Fruit fly (Drosophila melanogaster) whole organism, embryonic: ENCODE measurements around the gene CG46427.

Source experiments
- CG10267 ChIP-seq: fragments of 200-800 bp; sonication (Bioruptor generic); optimal IDR thresholded peaks from 2 replicates; lab custom pipeline; 2018; ENCODE audit warnings: missing biosample characterization, mild to moderate bottlenecking, missing genetic modification characterization, moderate library complexity
- CG10654 ChIP-seq: fragments of 200-800 bp; sonication (Bioruptor generic); optimal IDR thresholded peaks from 2 replicates; lab custom pipeline; 2016; ENCODE audit warnings: missing biosample characterization, missing genetic modification characterization
- CG12155 ChIP-seq: fragments of 200-800 bp; sonication (Bioruptor generic); optimal IDR thresholded peaks from 3 replicates; lab custom pipeline; 2016; ENCODE audit warnings: missing biosample characterization, missing genetic modification characterization
- CG12391 ChIP-seq: fragments of 200-800 bp; sonication (Bioruptor generic); optimal IDR thresholded peaks from 3 replicates; lab custom pipeline; 2018; ENCODE audit warnings: missing biosample characterization, mild to moderate bottlenecking, missing genetic modification characterization, moderate library complexity
- CG12659 ChIP-seq: fragments of 200-800 bp; sonication (Bioruptor generic); optimal IDR thresholded peaks from 3 replicates; lab custom pipeline; 2017; ENCODE audit warnings: mild to moderate bottlenecking, missing biosample characterization, missing genetic modification reagents, missing genetic modification characterization
- CG13296 ChIP-seq: fragments of 200-800 bp; sonication (Bioruptor generic); optimal IDR thresholded peaks from 3 replicates; lab custom pipeline; 2018; ENCODE audit warnings: missing biosample characterization, mild to moderate bottlenecking, missing genetic modification characterization
- CG13775 ChIP-seq: fragments of 200-800 bp; sonication (Bioruptor generic); optimal IDR thresholded peaks from 3 replicates; lab custom pipeline; 2017; ENCODE audit warnings: missing biosample characterization, mild to moderate bottlenecking, missing genetic modification characterization
- CG14667 ChIP-seq: fragments of 200-800 bp; sonication (Bioruptor generic); IDR thresholded peaks from 2 replicates; pipeline ENCODE4 v1.3.6; 2022; ENCODE audit warnings: missing biosample characterization, missing genetic modification characterization
- CG15514 ChIP-seq: fragments of 200-800 bp; sonication (Bioruptor generic); optimal IDR thresholded peaks from 3 replicates; lab custom pipeline; 2017; ENCODE audit warnings: missing biosample characterization, missing genetic modification characterization, mild to moderate bottlenecking, moderate library complexity, missing genetic modification reagents
- CG15696 ChIP-seq: fragments of 200-800 bp; sonication (Bioruptor generic); optimal IDR thresholded peaks from 2 replicates; lab custom pipeline; 2019; ENCODE audit warnings: missing biosample characterization, mild to moderate bottlenecking, missing genetic modification characterization, moderate library complexity
- CG1603 ChIP-seq: fragments of 200-800 bp; sonication (Bioruptor generic); optimal IDR thresholded peaks from 2 replicates; lab custom pipeline; 2019; ENCODE audit warnings: missing biosample characterization, mild to moderate bottlenecking, missing genetic modification characterization, moderate library complexity
- CG17186 ChIP-seq: fragments of 200-800 bp; sonication (Bioruptor generic); optimal IDR thresholded peaks from 3 replicates; lab custom pipeline; 2017; ENCODE audit warnings: missing biosample characterization, missing genetic modification reagents, missing genetic modification characterization
- CG17328 ChIP-seq: fragments of 200-800 bp; sonication (Bioruptor generic); IDR thresholded peaks from 2 replicates; pipeline ENCODE4 v1.3.6; 2022; ENCODE audit warnings: missing biosample characterization, missing genetic modification characterization
- CG17361 ChIP-seq: fragments of 200-800 bp; sonication (Bioruptor generic); IDR thresholded peaks from 3 replicates; pipeline ENCODE4 v1.3.6; 2022; ENCODE audit warnings: missing biosample characterization, missing genetic modification characterization
- CG17385 ChIP-seq: fragments of 200-800 bp; sonication (Bioruptor generic); optimal IDR thresholded peaks from 3 replicates; lab custom pipeline; 2018; ENCODE audit warnings: missing biosample characterization, mild to moderate bottlenecking, missing genetic modification characterization
- CG17802 ChIP-seq: fragments of 200-800 bp; sonication (Bioruptor generic); optimal IDR thresholded peaks from 2 replicates; lab custom pipeline; 2018; ENCODE audit warnings: missing biosample characterization, mild to moderate bottlenecking, missing genetic modification characterization, moderate library complexity
- CG17912 ChIP-seq: fragments of 200-800 bp; sonication (Bioruptor generic); optimal IDR thresholded peaks from 2 replicates; lab custom pipeline; 2018; ENCODE audit warnings: missing biosample characterization, mild to moderate bottlenecking, missing genetic modification characterization
- CG18262 ChIP-seq: fragments of 200-800 bp; optimal IDR thresholded peaks from 3 replicates; lab custom pipeline; 2019; ENCODE audit warnings: missing biosample characterization, mild to moderate bottlenecking, missing genetic modification characterization, moderate library complexity
- CG2202 ChIP-seq: fragments of 200-800 bp; sonication (Bioruptor generic); optimal IDR thresholded peaks from 2 replicates; lab custom pipeline; 2018; ENCODE audit warnings: missing biosample characterization, mild to moderate bottlenecking, missing genetic modification characterization
- CG31365 ChIP-seq: fragments of 200-800 bp; sonication (Bioruptor generic); optimal IDR thresholded peaks from 2 replicates; lab custom pipeline; 2018; ENCODE audit warnings: missing biosample characterization, mild to moderate bottlenecking, missing genetic modification characterization
- CG3281 ChIP-seq: fragments of 200-800 bp; sonication (Bioruptor generic); optimal IDR thresholded peaks from 3 replicates; lab custom pipeline; 2017; ENCODE audit warnings: missing biosample characterization, mild to moderate bottlenecking, missing genetic modification characterization
- CG34376 ChIP-seq: fragments of 200-800 bp; sonication (Bioruptor generic); optimal IDR thresholded peaks from 2 replicates; lab custom pipeline; 2018; ENCODE audit warnings: missing biosample characterization, mild to moderate bottlenecking, missing genetic modification characterization
- CG4328 ChIP-seq: fragments of 200-800 bp; sonication (Bioruptor generic); optimal IDR thresholded peaks from 3 replicates; lab custom pipeline; 2017; ENCODE audit warnings: missing biosample characterization, missing genetic modification reagents, missing genetic modification characterization
- CG43689 ChIP-seq: fragments of 200-800 bp; sonication (Bioruptor generic); IDR thresholded peaks from 2 replicates; pipeline ENCODE4 v1.3.6; 2022; ENCODE audit warnings: missing biosample characterization, missing genetic modification characterization
- CG4617 ChIP-seq: fragments of 200-800 bp; sonication (Bioruptor generic); optimal IDR thresholded peaks from 3 replicates; lab custom pipeline; 2016; ENCODE audit warnings: missing biosample characterization, missing genetic modification characterization, borderline replicate concordance
- CG4854 ChIP-seq: fragments of 200-800 bp; sonication (Bioruptor generic); optimal IDR thresholded peaks from 2 replicates; lab custom pipeline; 2016; ENCODE audit warnings: missing biosample characterization, missing genetic modification characterization, inconsistent platforms
- CG8290 ChIP-seq, 3 experiments: fragments of 200-800 bp; sonication (Bioruptor generic); optimal IDR thresholded peaks; 2 replicates each; lab custom pipeline; 2016 to 2019; ENCODE audit warnings: missing biosample characterization in 3 of 3, missing genetic modification characterization in 3 of 3, mild to moderate bottlenecking in 2 of 3, moderate library complexity in 1 of 3
- CG9727 ChIP-seq: fragments of 200-800 bp; sonication (Bioruptor generic); optimal IDR thresholded peaks from 3 replicates; lab custom pipeline; 2017; ENCODE audit warnings: missing biosample characterization, mild to moderate bottlenecking, missing genetic modification characterization
- Camta ChIP-seq: fragments of 200-800 bp; sonication (Bioruptor generic); optimal IDR thresholded peaks from 2 replicates; lab custom pipeline; 2016; ENCODE audit warnings: missing biosample characterization, missing genetic modification characterization
- CoRest ChIP-seq: fragments of 200-800 bp; sonication (Bioruptor generic); optimal IDR thresholded peaks from 3 replicates; lab custom pipeline; 2018; ENCODE audit warnings: missing biosample characterization, mild to moderate bottlenecking, missing genetic modification characterization, moderate library complexity
- E2f1 ChIP-seq: fragments of 200-800 bp; sonication (Bioruptor generic); IDR thresholded peaks from 2 replicates; pipeline ENCODE4 v1.3.6; 2022; ENCODE audit warnings: missing biosample characterization, missing genetic modification characterization
- Fer1 ChIP-seq: fragments of 200-800 bp; sonication (Bioruptor generic); optimal IDR thresholded peaks from 2 replicates; lab custom pipeline; 2017; ENCODE audit warnings: missing biosample characterization, mild to moderate bottlenecking, missing genetic modification characterization
- Gug ChIP-seq: fragments of 200-800 bp; sonication (Bioruptor generic); IDR thresholded peaks from 4 replicates; pipeline ENCODE4 v1.3.6; 2022; ENCODE audit warnings: missing biosample characterization, missing genetic modification characterization
- Max ChIP-seq: fragments of 200-800 bp; sonication (Bioruptor generic); optimal IDR thresholded peaks from 2 replicates; lab custom pipeline; 2016; ENCODE audit warnings: missing biosample characterization, mild to moderate bottlenecking, missing genetic modification characterization
- Mrtf ChIP-seq: fragments of 200-800 bp; sonication (Bioruptor generic); IDR thresholded peaks from 3 replicates; pipeline ENCODE4 v1.3.6; 2022; ENCODE audit warnings: missing biosample characterization, missing genetic modification characterization
- Xbp1 ChIP-seq: fragments of 200-800 bp; sonication (Bioruptor generic); optimal IDR thresholded peaks from 3 replicates; lab custom pipeline; 2016; ENCODE audit warnings: missing biosample characterization, mild to moderate bottlenecking, missing genetic modification characterization
- YL-1 ChIP-seq: fragments of 200-800 bp; sonication (Bioruptor generic); optimal IDR thresholded peaks from 3 replicates; lab custom pipeline; 2017; ENCODE audit warnings: missing biosample characterization, mild to moderate bottlenecking, missing genetic modification characterization
- az2 ChIP-seq: fragments of 200-800 bp; sonication (Bioruptor generic); optimal IDR thresholded peaks from 3 replicates; lab custom pipeline; 2016; ENCODE audit warnings: missing biosample characterization, missing genetic modification characterization
- cato ChIP-seq: fragments of 200-800 bp; sonication (Bioruptor generic); optimal IDR thresholded peaks from 2 replicates; lab custom pipeline; 2016; ENCODE audit warnings: missing biosample characterization, missing genetic modification characterization, borderline replicate concordance
- crol ChIP-seq: fragments of 200-800 bp; sonication (Bioruptor generic); IDR thresholded peaks from 2 replicates; pipeline ENCODE4 v1.3.6; 2022; ENCODE audit warnings: missing biosample characterization, missing genetic modification characterization
- dmrt11E ChIP-seq: fragments of 200-800 bp; sonication (Bioruptor generic); optimal IDR thresholded peaks from 3 replicates; lab custom pipeline; 2018; ENCODE audit warnings: missing biosample characterization, mild to moderate bottlenecking, missing genetic modification characterization, moderate library complexity
- dpn ChIP-seq, 2 experiments: fragments of 200-800 bp; sonication (Bioruptor generic); optimal IDR thresholded peaks; 3 replicates each; lab custom pipeline; 2016; ENCODE audit warnings: missing biosample characterization in 2 of 2, missing genetic modification characterization in 2 of 2
- ham ChIP-seq: fragments of 200-800 bp; sonication (Bioruptor generic); IDR thresholded peaks from 2 replicates; pipeline ENCODE4 v1.3.6; 2022; ENCODE audit warnings: missing biosample characterization, missing genetic modification characterization
- hbn ChIP-seq: fragments of 200-800 bp; sonication (Bioruptor generic); IDR thresholded peaks from 2 replicates; pipeline ENCODE4 v1.3.6; 2022; ENCODE audit warnings: missing biosample characterization, missing genetic modification characterization; ENCODE audit not compliant: partially characterized antibody
- ind ChIP-seq: fragments of 200-800 bp; sonication (Bioruptor generic); optimal IDR thresholded peaks from 3 replicates; lab custom pipeline; 2016; ENCODE audit warnings: missing biosample characterization, missing genetic modification characterization
- knrl ChIP-seq: fragments of 200-800 bp; sonication (Bioruptor generic); IDR thresholded peaks from 3 replicates; pipeline ENCODE4 v1.3.6; 2022; ENCODE audit warnings: missing biosample characterization, missing genetic modification characterization; ENCODE audit not compliant: partially characterized antibody
- lmd ChIP-seq: fragments of 200-800 bp; sonication (Bioruptor generic); IDR thresholded peaks from 2 replicates; pipeline ENCODE4 v1.3.6; 2022; ENCODE audit warnings: missing biosample characterization, missing genetic modification characterization
- ttk ChIP-seq: fragments of 200-800 bp; sonication (Bioruptor generic); IDR thresholded peaks from 2 replicates; pipeline ENCODE4 v2.1.2; 2022; ENCODE audit warnings: missing biosample characterization, missing genetic modification characterization
- zen ChIP-seq: fragments of 200-800 bp; sonication (Bioruptor generic); optimal IDR thresholded peaks from 3 replicates; lab custom pipeline; 2018; ENCODE audit warnings: missing biosample characterization, mild to moderate bottlenecking, missing genetic modification characterization, moderate library complexity

CG46427 gene

DNA sequence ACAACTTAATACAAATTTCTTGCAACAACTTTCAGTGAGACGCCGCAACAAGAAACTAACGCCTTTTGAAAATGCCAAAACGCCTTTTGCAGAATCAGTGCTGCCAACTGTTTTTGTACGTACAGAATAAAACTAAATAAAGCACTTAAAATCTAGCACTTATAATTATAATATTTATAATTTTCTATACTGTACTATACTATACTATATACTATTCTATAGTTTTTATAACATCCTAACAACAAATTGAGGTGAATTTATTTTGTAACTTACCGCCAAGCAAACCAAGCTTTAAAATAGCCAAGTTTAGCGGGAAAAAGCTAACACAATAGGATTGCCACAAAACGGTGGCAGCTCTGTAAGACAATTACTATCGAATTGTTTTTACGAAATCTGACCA is 5.2 kb downstream of the CG46427 start, which contains the start of the genes Aos1 and Srlp:
Gene Aos1, minus strand, starts transcription at position 59 of the 400 bp plus-strand sequence.
Gene Srlp, plus strand, starts transcription at position 335 of the 400 bp plus-strand sequence.
- TF ChIP-seq CG17361 (GFP tag; lab: Robert Waterston, UW) (peak; percentile 77), CG3281 (GFP tag; lab: Kevin White, UChicago) (peak; percentile 50), ind (peak; percentile 56), CG34376 (peak; percentile 17), CG12659 (GFP tag; lab: Kevin White, UChicago) (peak; percentile 81), hbn (GFP tag; lab: Robert Waterston, UW) (no peak; the same call in 1 of the 2 replicates), CG17385 (GFP tag; lab: Kevin White, UChicago) (peak; percentile 51), Gug (GFP tag; lab: Robert Waterston, UW) (peak; percentile 1; the same call in 1 of the 4 replicates), zen (tag; lab: Kevin White, UChicago) (peak; percentile 63), CG31365 (tag; lab: Kevin White, UChicago) (no peak), Fer1 (peak; percentile 65), knrl (GFP tag; lab: Robert Waterston, UW) (0 out of 3 replicates have a peak, but pooled peaks have one; percentile 36), CG10267 (tag; lab: Kevin White, UChicago) (peak; percentile 70), CG17328 (GFP tag; lab: Robert Waterston, UW) (0 out of 2 replicates have a peak, but pooled peaks have one; percentile 30), lmd (GFP tag; lab: Robert Waterston, UW) (peak; percentile 37; the same call in 1 of the 2 replicates), YL-1 (GFP tag; lab: Kevin White, UChicago) (peak; percentile 63), CG17912 (peak; percentile 3), CG13775 (GFP tag; lab: Kevin White, UChicago) (peak; percentile 56), Max (GFP tag; lab: Kevin White, UChicago) (peak; percentile 56), cato (GFP tag; lab: Kevin White, UChicago) (no peak), CG1603 (tag; lab: Kevin White, UChicago) (peak; percentile 9), E2f1 (GFP tag; lab: Robert Waterston, UW) (0 out of 2 replicates have a peak, but pooled peaks have one; percentile 8), crol (GFP tag; lab: Robert Waterston, UW) (no peak), az2 (GFP tag; lab: Kevin White, UChicago) (peak; percentile 46), CG2202 (tag; lab: Kevin White, UChicago) (no peak), Camta (GFP tag; lab: Kevin White, UChicago) (no peak), Mrtf (GFP tag; lab: Robert Waterston, UW) (no peak), CG18262 (tag; lab: Kevin White, UChicago) (peak; percentile 66), CG4854 (GFP tag; lab: Kevin White, UChicago) (no peak), CG13296 (GFP tag; lab: Kevin White, UChicago) (peak; percentile 54), dpn (GFP tag; optimal IDR thresholded peaks at IDR 0.05; lab: Kevin White, UChicago) (peak in 1 of 2 experiments; percentile 45), CG15696 (peak; percentile 62), CG17802 (tag; lab: Kevin White, UChicago) (no peak), CG15514 (GFP tag; lab: Kevin White, UChicago) (peak; percentile 58), CG10654 (GFP tag; lab: Kevin White, UChicago) (peak; percentile 24), ttk (GFP tag; lab: Robert Waterston, UW) (no peak), CG12155 (GFP tag; lab: Kevin White, UChicago) (peak; percentile 43), CG43689 (GFP tag; lab: Robert Waterston, UW) (no peak), CG14667 (0 out of 2 replicates have a peak, but pooled peaks have one; percentile 20), Xbp1 (GFP tag; lab: Kevin White, UChicago) (peak; percentile 69), ham (no peak), CG12391 (peak; percentile 81), CG17186 (peak; percentile 21), CG4328 (GFP tag; lab: Kevin White, UChicago) (peak; percentile 12), CG9727 (GFP tag; lab: Kevin White, UChicago) (peak; percentile 24), CoRest (tag; lab: Kevin White, UChicago) (peak; percentile 83), dmrt11E (tag; lab: Kevin White, UChicago) (peak; percentile 51), CG8290 (GFP tag; optimal IDR thresholded peaks at IDR 0.05; lab: Kevin White, UChicago) (peak; percentile 19), CG8290 (tag; optimal IDR thresholded peaks at IDR 0.05; lab: Kevin White, UChicago) (no peak), CG4617 (GFP tag; lab: Kevin White, UChicago) (peak; percentile 72)
